Fruit fly (Drosophila melanogaster): ENCODE results near the gene GluRIIC.

DNA sequence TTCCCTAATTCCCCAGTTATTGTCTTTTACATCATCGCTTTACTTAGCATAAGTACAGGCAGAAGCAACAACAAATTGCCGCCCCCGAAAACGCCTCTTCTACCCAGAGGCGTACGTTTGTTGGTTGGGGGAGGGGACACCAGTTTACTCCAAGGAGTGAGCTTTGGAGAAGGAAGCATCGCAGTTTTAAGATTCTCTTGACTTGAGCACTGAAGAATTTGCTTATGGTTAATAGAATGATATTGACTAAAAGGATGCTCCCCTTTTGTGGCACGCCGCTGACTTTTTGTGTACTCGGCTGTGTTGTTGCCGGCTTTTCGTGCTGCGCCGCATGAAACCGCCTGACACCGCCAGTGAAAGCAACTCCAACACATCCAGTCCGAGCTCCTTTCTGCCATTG lies 23.0 kb downstream of the GluRIIC start:
- no peak for TF ChIP-seq sqz (GFP tag; optimal IDR thresholded peaks at IDR 0.05)
- TF ChIP-seq lola (GFP tag; optimal IDR thresholded peaks at IDR 0.05): no peak
- no peak for TF ChIP-seq CG12236 (GFP tag; optimal IDR thresholded peaks at IDR 0.05)
- TF ChIP-seq salm (tag; optimal IDR thresholded peaks at IDR 0.05): no peak
- TF ChIP-seq Kr (GFP tag; optimal IDR thresholded peaks at IDR 0.05): no peak
- no peak for TF ChIP-seq CG3726 (GFP tag; IDR thresholded peaks at IDR 0.05)
- no peak for TF ChIP-seq CG12744 (GFP tag; optimal IDR thresholded peaks at IDR 0.05)
- TF ChIP-seq MESR4 (GFP tag; optimal IDR thresholded peaks at IDR 0.05): no peak
- no peak for TF ChIP-seq kah (GFP tag; optimal IDR thresholded peaks at IDR 0.05)
- no peak for TF ChIP-seq CG31441 (GFP tag; IDR thresholded peaks at IDR 0.05)
